Fruit fly (Drosophila melanogaster): ENCODE results near the gene C1GalTA.

Gene C1GalTA

dm6 chr2L:8894224-8894623 is 56.8 kb downstream of the C1GalTA start (continued):
- TF ChIP-seq cas (GFP tag; IDR thresholded peaks at IDR 0.05), result 0 out of 2 replicates have a peak, but pooled peaks have one; percentile 45
- TF ChIP-seq CG7372 (GFP tag; IDR thresholded peaks at IDR 0.05), result peak; percentile 54
- TF ChIP-seq pho (GFP tag; optimal IDR thresholded peaks at IDR 0.05), result peak; percentile 26
- no peak for TF ChIP-seq CG18619 (GFP tag; optimal IDR thresholded peaks at IDR 0.05)
- no peak for TF ChIP-seq sens-2 (GFP tag; IDR thresholded peaks at IDR 0.05)
- no peak for TF ChIP-seq sc (optimal IDR thresholded peaks at IDR 0.05)
- TF ChIP-seq sc (GFP tag; optimal IDR thresholded peaks at IDR 0.05), result no peak
- peak; percentile 53 for TF ChIP-seq grau (tag; optimal IDR thresholded peaks at IDR 0.05)
- peak; percentile 7 for TF ChIP-seq CG15011 (GFP tag; optimal IDR thresholded peaks at IDR 0.05)
- TF ChIP-seq bcd (GFP tag; optimal IDR thresholded peaks at IDR 0.05), result peak; percentile 31
- peak; percentile 55; the same call in 1 of the 3 replicates for TF ChIP-seq Aef1 (GFP tag; IDR thresholded peaks at IDR 0.05)
- peak; percentile 17 for TF ChIP-seq Fer2 (tag; optimal IDR thresholded peaks at IDR 0.05)
- peak; percentile 33 for TF ChIP-seq CG12071 (GFP tag; optimal IDR thresholded peaks at IDR 0.05)
- no peak for TF ChIP-seq zen (tag; optimal IDR thresholded peaks at IDR 0.05)
- TF ChIP-seq D19B (GFP tag; optimal IDR thresholded peaks at IDR 0.05), result peak; percentile 32
- peak; percentile 47 for TF ChIP-seq wdn (GFP tag; IDR thresholded peaks at IDR 0.05)
- TF ChIP-seq ken (GFP tag; IDR thresholded peaks at IDR 0.05), result no peak
- no peak for TF ChIP-seq bsh (GFP tag; optimal IDR thresholded peaks at IDR 0.05)
- TF ChIP-seq abd-A (tag; optimal IDR thresholded peaks at IDR 0.05), result peak; percentile 9
- no peak for TF ChIP-seq Ravus (GFP tag; IDR thresholded peaks at IDR 0.05)
- TF ChIP-seq HHEX (GFP tag; optimal IDR thresholded peaks at IDR 0.05), result peak; percentile 19
- TF ChIP-seq CG12299 (tag; optimal IDR thresholded peaks at IDR 0.05), result no peak
- TF ChIP-seq CG17361 (GFP tag; IDR thresholded peaks at IDR 0.05), result 0 out of 3 replicates have a peak, but pooled peaks have one; percentile 33
- TF ChIP-seq CG4360 (GFP tag; IDR thresholded peaks at IDR 0.05), result no peak
- TF ChIP-seq CG6175 (GFP tag; IDR thresholded peaks at IDR 0.05), result no peak
- peak; percentile 4 for TF ChIP-seq CG13296 (GFP tag; optimal IDR thresholded peaks at IDR 0.05)
- no peak for TF ChIP-seq B-H1 (GFP tag; IDR thresholded peaks at IDR 0.05)
- TF ChIP-seq ro (GFP tag; IDR thresholded peaks at IDR 0.05), result no peak
- no peak for TF ChIP-seq Mes4 (GFP tag; optimal IDR thresholded peaks at IDR 0.05)
- no peak for TF ChIP-seq Usf (GFP tag; optimal IDR thresholded peaks at IDR 0.05)
- peak; percentile 28 for TF ChIP-seq CG1233 (GFP tag; optimal IDR thresholded peaks at IDR 0.05)
- TF ChIP-seq CG11456 (GFP tag; IDR thresholded peaks at IDR 0.05), result peak; percentile 83
- TF ChIP-seq CG10979 (tag; optimal IDR thresholded peaks at IDR 0.05), result no peak
- TF ChIP-seq pan (optimal IDR thresholded peaks at IDR 0.05), result no peak
- peak in 1 of 2 experiments; percentile 56 for TF ChIP-seq pan (GFP tag; optimal IDR thresholded peaks at IDR 0.05 in 1 of 2, IDR thresholded peaks at IDR 0.05 in 1 of 2)
- TF ChIP-seq Adf1 (GFP tag; IDR thresholded peaks at IDR 0.05), result no peak
- TF ChIP-seq CG7786 (GFP tag; optimal IDR thresholded peaks at IDR 0.05), result peak; percentile 27
- no peak for TF ChIP-seq CG15696 (tag; optimal IDR thresholded peaks at IDR 0.05)
- peak; percentile 36; the same call in 1 of the 2 replicates for TF ChIP-seq vvl (GFP tag; IDR thresholded peaks at IDR 0.05)
- peak; percentile 58 for TF ChIP-seq CG18599 (GFP tag; optimal IDR thresholded peaks at IDR 0.05)
- TF ChIP-seq CG17829 (tag; optimal IDR thresholded peaks at IDR 0.05), result no peak
- peak; percentile 42 for TF ChIP-seq CG9817 (tag; optimal IDR thresholded peaks at IDR 0.05)
- no peak for TF ChIP-seq Lpt (GFP tag; optimal IDR thresholded peaks at IDR 0.05)
- TF ChIP-seq NfI (GFP tag; optimal IDR thresholded peaks at IDR 0.05), result no peak
- TF ChIP-seq CG8089 (GFP tag; optimal IDR thresholded peaks at IDR 0.05), result no peak
- no peak for TF ChIP-seq eyg (GFP tag; optimal IDR thresholded peaks at IDR 0.05)
- no peak for TF ChIP-seq CG10431 (GFP tag; optimal IDR thresholded peaks at IDR 0.05)
- TF ChIP-seq lilli (GFP tag; optimal IDR thresholded peaks at IDR 0.05), result peak; percentile 67
- TF ChIP-seq CG16779 (GFP tag; IDR thresholded peaks at IDR 0.05), result peak; percentile 76
- TF ChIP-seq schlank (tag; optimal IDR thresholded peaks at IDR 0.05), result peak; percentile 34
- peak; percentile 36; the same call in 1 of the 2 replicates for TF ChIP-seq CG17612 (GFP tag; IDR thresholded peaks at IDR 0.05)
- peak; percentile 2 for TF ChIP-seq sd (tag; optimal IDR thresholded peaks at IDR 0.05)

Measured in whole organism, embryonic.